Worm (Caenorhabditis elegans): Measurements from ENCODE around the gene ccdc-12.

The ccdc-12 gene

ce11 chrIV:2495118-2495785 lies at the start of gene ccdc-12, which contains the start of gene Y69A2AR.18:
Gene ccdc-12 (minus strand): TSS chrIV:2495174.
Gene Y69A2AR.18 (plus strand): TSS chrIV:2495735.
- peak; percentile 77 for TF ChIP-seq unc-130 (tag; optimal IDR thresholded peaks at IDR 0.05)
- peak; percentile 77 to 84 for TF ChIP-seq efl-1 (optimal IDR thresholded peaks at IDR 0.05)
- peak; percentile 75 to 97 for TF ChIP-seq efl-1 (GFP tag; optimal IDR thresholded peaks at IDR 0.05 in 1 of 2)
- TF ChIP-seq vab-15 (tag; optimal IDR thresholded peaks at IDR 0.05): no peak
- TF ChIP-seq C34B4.2 (tag; optimal IDR thresholded peaks at IDR 0.05): no peak
- peak; percentile 45 for TF ChIP-seq nhr-20 (tag; optimal IDR thresholded peaks at IDR 0.05)
- TF ChIP-seq nhr-47 (tag; optimal IDR thresholded peaks at IDR 0.05): peak; percentile 76
- TF ChIP-seq grh-1 (GFP tag; IDR thresholded peaks at IDR 0.05): no peak
- no peak for TF ChIP-seq elt-2 (tag; optimal IDR thresholded peaks at IDR 0.05)
- TF ChIP-seq zip-4 (GFP tag; optimal IDR thresholded peaks at IDR 0.05): no peak
- TF ChIP-seq hlh-17 (GFP tag; optimal IDR thresholded peaks at IDR 0.05; ENCODE audit: borderline replicate concordance): no peak
- no peak for TF ChIP-seq pag-3 (tag; optimal IDR thresholded peaks at IDR 0.05; ENCODE audit: borderline replicate concordance, insufficient read depth)
- TF ChIP-seq nhr-84 (tag; optimal IDR thresholded peaks at IDR 0.05): no peak
- no peak for TF ChIP-seq hlh-4 (tag; optimal IDR thresholded peaks at IDR 0.05)
- TF ChIP-seq ets-5 (GFP tag; IDR thresholded peaks at IDR 0.05): no peak
- peak; percentile 63 for TF ChIP-seq nhr-85 (tag)
- TF ChIP-seq unc-30 (tag; optimal IDR thresholded peaks at IDR 0.05): no peak
- TF ChIP-seq nhr-76 (tag; optimal IDR thresholded peaks at IDR 0.05): no peak
- peak; percentile 64 to 78 (median 72) for TF ChIP-seq dpl-1 (GFP tag; optimal IDR thresholded peaks at IDR 0.05)
- TF ChIP-seq pax-3 (tag; optimal IDR thresholded peaks at IDR 0.05): no peak
- peak; percentile 22 for TF ChIP-seq lin-15B (tag; optimal IDR thresholded peaks at IDR 0.05)
- peak; percentile 55 for TF ChIP-seq lin-13 (GFP tag; optimal IDR thresholded peaks at IDR 0.05)
- peak in 1 of 6 experiments; percentile 53 for TF ChIP-seq elt-3 (tag; optimal IDR thresholded peaks at IDR 0.05)
- TF ChIP-seq nhr-77 (tag; optimal IDR thresholded peaks at IDR 0.05): no peak
- no peak for TF ChIP-seq jun-1 (tag; optimal IDR thresholded peaks at IDR 0.05)
- TF ChIP-seq sox-4 (tag; optimal IDR thresholded peaks at IDR 0.05): no peak
- peak; percentile 67 for TF ChIP-seq C16A3.4 (tag; optimal IDR thresholded peaks at IDR 0.05)
- TF ChIP-seq nhr-237 (tag; optimal IDR thresholded peaks at IDR 0.05): no peak
- peak; percentile 11 for TF ChIP-seq snpc-4 (tag; optimal IDR thresholded peaks at IDR 0.05)
- no peak for TF ChIP-seq pqm-1 (tag; optimal IDR thresholded peaks at IDR 0.05)
- peak; percentile 52 for TF ChIP-seq swsn-7 (tag; optimal IDR thresholded peaks at IDR 0.05)
- TF ChIP-seq ceh-8 (GFP tag; optimal IDR thresholded peaks at IDR 0.05): no peak
- TF ChIP-seq fkh-8 (tag; optimal IDR thresholded peaks at IDR 0.05): peak; percentile 41
- TF ChIP-seq fkh-4 (tag; optimal IDR thresholded peaks at IDR 0.05; ENCODE audit: borderline replicate concordance): no peak
- no peak for TF ChIP-seq fkh-10 (GFP tag; optimal IDR thresholded peaks at IDR 0.05)
- TF ChIP-seq nhr-90 (tag; optimal IDR thresholded peaks at IDR 0.05; ENCODE audit: poor library complexity): peak; percentile 34
- no peak for TF ChIP-seq nhr-11 (tag; optimal IDR thresholded peaks at IDR 0.05)
- TF ChIP-seq fos-1 (tag; optimal IDR thresholded peaks at IDR 0.05): no peak
- no peak for TF ChIP-seq lin-39 (tag; optimal IDR thresholded peaks at IDR 0.05)
- no peak for TF ChIP-seq egl-13 (tag; optimal IDR thresholded peaks at IDR 0.05)
- peak; percentile 54 for TF ChIP-seq F16B12.6 (tag; optimal IDR thresholded peaks at IDR 0.05)
- TF ChIP-seq aly-2 (tag; optimal IDR thresholded peaks at IDR 0.05): no peak
- no peak for TF ChIP-seq ztf-11 (tag; optimal IDR thresholded peaks at IDR 0.05)
- TF ChIP-seq efl-3 (GFP tag; optimal IDR thresholded peaks at IDR 0.05): no peak
- TF ChIP-seq tbx-2 (tag; optimal IDR thresholded peaks at IDR 0.05): peak; percentile 63
- TF ChIP-seq C04F5.9 (tag; optimal IDR thresholded peaks at IDR 0.05): no peak
- no peak for TF ChIP-seq mef-2 (tag; optimal IDR thresholded peaks at IDR 0.05)
- TF ChIP-seq zag-1 (tag; optimal IDR thresholded peaks at IDR 0.05): no peak
- TF ChIP-seq dsc-1 (tag; optimal IDR thresholded peaks at IDR 0.05): peak; percentile 52
- no peak for TF ChIP-seq Y116A8C.19 (tag; optimal IDR thresholded peaks at IDR 0.05; ENCODE audit: borderline replicate concordance)
- TF ChIP-seq ceh-88 (GFP tag; IDR thresholded peaks at IDR 0.05): no peak
- peak; percentile 76 for TF ChIP-seq nhr-71 (tag; optimal IDR thresholded peaks at IDR 0.05)
